Fruit fly (Drosophila melanogaster) whole organism, prepupa: ENCODE data around the gene Art4.
A peak's percentile ranks its signal among the peaks of the same experiment; 100 is the strongest.

ENCODE experiments used
- CG10669 ChIP-seq: fragments of 200-800 bp; sonication (Bioruptor generic); optimal IDR thresholded peaks from 3 replicates; lab custom pipeline; 2018; ENCODE audit warnings: missing biosample characterization, mild to moderate bottlenecking, missing genetic modification characterization, moderate library complexity
- CG11294 ChIP-seq: fragments of 200-800 bp; sonication (Bioruptor generic); IDR thresholded peaks from 2 replicates; pipeline ENCODE4 v1.3.6; 2022; ENCODE audit warnings: missing biosample characterization, missing genetic modification characterization
- CG11762 ChIP-seq: fragments of 200-800 bp; sonication (Bioruptor generic); optimal IDR thresholded peaks from 3 replicates; lab custom pipeline; 2016; ENCODE audit warnings: missing biosample characterization, missing genetic modification characterization; ENCODE audit not compliant: insufficient read depth
- CG11902 ChIP-seq: fragments of 200-800 bp; sonication (Bioruptor generic); optimal IDR thresholded peaks from 3 replicates; lab custom pipeline; 2016; ENCODE audit warnings: missing biosample characterization, missing genetic modification characterization
- CG15336 ChIP-seq: fragments of 200-800 bp; sonication (Bioruptor generic); IDR thresholded peaks from 2 replicates; pipeline ENCODE4 v1.3.6; 2022; ENCODE audit warnings: missing biosample characterization, missing genetic modification characterization
- CG1621 ChIP-seq: fragments of 200-800 bp; sonication (Bioruptor generic); optimal IDR thresholded peaks from 3 replicates; lab custom pipeline; 2018; ENCODE audit warnings: missing biosample characterization, mild to moderate bottlenecking, missing genetic modification characterization
- CG16779 ChIP-seq: fragments of 200-800 bp; sonication (Bioruptor generic); optimal IDR thresholded peaks from 3 replicates; lab custom pipeline; 2017; ENCODE audit warnings: missing biosample characterization, mild to moderate bottlenecking, missing genetic modification characterization
- CG3032 ChIP-seq: fragments of 200-800 bp; optimal IDR thresholded peaks from 2 replicates; lab custom pipeline; 2019; ENCODE audit warnings: missing biosample characterization, mild to moderate bottlenecking, missing genetic modification characterization, moderate library complexity
- CG32006 ChIP-seq: fragments of 200-800 bp; sonication (Bioruptor generic); optimal IDR thresholded peaks from 3 replicates; lab custom pipeline; 2017; ENCODE audit warnings: missing biosample characterization, mild to moderate bottlenecking, missing genetic modification characterization
- CG34406 ChIP-seq: fragments of 200-800 bp; sonication (Bioruptor generic); optimal IDR thresholded peaks from 3 replicates; lab custom pipeline; 2016; ENCODE audit warnings: missing biosample characterization, missing genetic modification characterization
- CG3919 ChIP-seq: fragments of 200-800 bp; sonication (Bioruptor generic); optimal IDR thresholded peaks from 3 replicates; lab custom pipeline; 2016; ENCODE audit warnings: missing biosample characterization, missing genetic modification characterization
- CG4318 ChIP-seq: fragments of 200-800 bp; sonication (Bioruptor generic); optimal IDR thresholded peaks from 3 replicates; lab custom pipeline; 2017; ENCODE audit warnings: missing biosample characterization, mild to moderate bottlenecking, missing genetic modification characterization
- CG6163 ChIP-seq: fragments of 200-800 bp; sonication (Bioruptor generic); IDR thresholded peaks from 3 replicates; pipeline ENCODE4 v1.3.6; 2022; ENCODE audit warnings: missing biosample characterization, missing genetic modification characterization
- CG6276 ChIP-seq: fragments of 200-800 bp; sonication (Bioruptor generic); optimal IDR thresholded peaks from 2 replicates; lab custom pipeline; 2017; ENCODE audit warnings: missing biosample characterization, mild to moderate bottlenecking, missing genetic modification characterization
- CG6792 ChIP-seq: fragments of 200-800 bp; sonication (Bioruptor generic); optimal IDR thresholded peaks from 3 replicates; lab custom pipeline; 2016; ENCODE audit warnings: missing biosample characterization, missing genetic modification characterization
- CG6808 ChIP-seq: fragments of 200-800 bp; sonication (Bioruptor generic); optimal IDR thresholded peaks from 3 replicates; lab custom pipeline; 2017; ENCODE audit warnings: missing biosample characterization, missing genetic modification characterization, mild to moderate bottlenecking, moderate library complexity, missing genetic modification reagents
- CG6854 ChIP-seq: fragments of 200-800 bp; sonication (Bioruptor generic); optimal IDR thresholded peaks from 2 replicates; lab custom pipeline; 2017; ENCODE audit warnings: missing biosample characterization, mild to moderate bottlenecking, missing genetic modification characterization
- CG8632 ChIP-seq: fragments of 200-800 bp; sonication (Bioruptor generic); optimal IDR thresholded peaks from 3 replicates; lab custom pipeline; 2016; ENCODE audit warnings: missing biosample characterization, missing genetic modification characterization
- CG9139 ChIP-seq: fragments of 200-800 bp; sonication (Bioruptor generic); optimal IDR thresholded peaks from 3 replicates; lab custom pipeline; 2017; ENCODE audit warnings: missing biosample characterization, mild to moderate bottlenecking, missing genetic modification characterization
- Eip75B ChIP-seq: fragments of 200-800 bp; sonication (Bioruptor generic); optimal IDR thresholded peaks from 3 replicates; lab custom pipeline; 2016; ENCODE audit warnings: missing biosample characterization, missing genetic modification characterization
- Eip78C ChIP-seq: fragments of 200-800 bp; sonication (Bioruptor generic); peaks from one replicate; lab custom pipeline; 2016; ENCODE audit warnings: missing biosample characterization, missing genetic modification characterization
- Ets21C ChIP-seq: fragments of 200-800 bp; sonication (Bioruptor generic); optimal IDR thresholded peaks from 3 replicates; lab custom pipeline; 2016; ENCODE audit warnings: missing biosample characterization, missing genetic modification characterization
- Ets96B ChIP-seq: fragments of 200-800 bp; optimal IDR thresholded peaks from 2 replicates; lab custom pipeline; 2019; ENCODE audit warnings: missing biosample characterization, mild to moderate bottlenecking, missing genetic modification characterization, moderate library complexity
- Hr38 ChIP-seq: sonication (Bioruptor generic); optimal IDR thresholded peaks from 2 replicates; lab custom pipeline; 2016; ENCODE audit warnings: missing biosample characterization, missing genetic modification characterization
- Hr39 ChIP-seq: fragments of 200-800 bp; sonication (Bioruptor generic); optimal IDR thresholded peaks from 2 replicates; lab custom pipeline; 2016; ENCODE audit warnings: missing biosample characterization, missing genetic modification characterization
- Hr4 ChIP-seq: fragments of 200-800 bp; sonication (Bioruptor generic); optimal IDR thresholded peaks from 3 replicates; lab custom pipeline; 2016; ENCODE audit warnings: missing biosample characterization, missing genetic modification characterization
- OdsH ChIP-seq: fragments of 200-800 bp; sonication (Bioruptor generic); optimal IDR thresholded peaks from 3 replicates; lab custom pipeline; 2016; ENCODE audit warnings: missing biosample characterization, missing genetic modification characterization
- Sox102F ChIP-seq: fragments of 200-800 bp; sonication (Bioruptor generic); optimal IDR thresholded peaks from 2 replicates; lab custom pipeline; 2016; ENCODE audit warnings: missing biosample characterization, mild to moderate bottlenecking, missing genetic modification characterization
- Sox14 ChIP-seq: fragments of 200-800 bp; sonication (Bioruptor generic); optimal IDR thresholded peaks from 3 replicates; lab custom pipeline; 2016; ENCODE audit warnings: missing biosample characterization, missing genetic modification characterization
- achi ChIP-seq: fragments of 200-800 bp; sonication (Bioruptor generic); optimal IDR thresholded peaks from 3 replicates; lab custom pipeline; 2016; ENCODE audit warnings: missing biosample characterization, missing genetic modification characterization
- dac ChIP-seq: fragments of 200-800 bp; sonication (Bioruptor generic); optimal IDR thresholded peaks from 2 replicates; lab custom pipeline; 2017; ENCODE audit warnings: missing biosample characterization, mild to moderate bottlenecking, missing genetic modification characterization
- dsx ChIP-seq: fragments of 200-800 bp; optimal IDR thresholded peaks from 3 replicates; lab custom pipeline; 2019; ENCODE audit warnings: missing biosample characterization, mild to moderate bottlenecking, missing genetic modification characterization, moderate library complexity; ENCODE audit not compliant: poor library complexity, severe bottlenecking
- fd59A ChIP-seq: fragments of 200-800 bp; sonication (Bioruptor generic); optimal IDR thresholded peaks from 2 replicates; lab custom pipeline; 2017; ENCODE audit warnings: missing biosample characterization, mild to moderate bottlenecking, missing genetic modification characterization, missing genetic modification reagents
- fd85E ChIP-seq: fragments of 200-800 bp; sonication (Bioruptor generic); optimal IDR thresholded peaks from 3 replicates; lab custom pipeline; 2016; ENCODE audit warnings: missing biosample characterization, missing genetic modification characterization
- fkh ChIP-seq: fragments of 200-800 bp; sonication (Bioruptor generic); optimal IDR thresholded peaks from 3 replicates; lab custom pipeline; 2017; ENCODE audit warnings: missing biosample characterization, mild to moderate bottlenecking, missing genetic modification characterization, moderate library complexity
- lz ChIP-seq: fragments of 200-800 bp; sonication (Bioruptor generic); optimal IDR thresholded peaks from 3 replicates; lab custom pipeline; 2016; ENCODE audit warnings: missing biosample characterization, missing genetic modification characterization
- net ChIP-seq: fragments of 200-800 bp; sonication (Bioruptor generic); optimal IDR thresholded peaks from 3 replicates; lab custom pipeline; 2016; ENCODE audit warnings: missing biosample characterization, missing genetic modification characterization
- pdm3 ChIP-seq: fragments of 200-800 bp; sonication (Bioruptor generic); optimal IDR thresholded peaks from 3 replicates; lab custom pipeline; 2016; ENCODE audit warnings: missing biosample characterization, missing genetic modification characterization
- salr ChIP-seq, 2 experiments: fragments of 200-800 bp; sonication (Bioruptor generic); optimal IDR thresholded peaks; 3 replicates each; lab custom pipeline; 2016 to 2018; ENCODE audit warnings: missing biosample characterization in 2 of 2, missing genetic modification characterization in 2 of 2, mild to moderate bottlenecking in 1 of 2
- spab ChIP-seq: fragments of 200-800 bp; sonication (Bioruptor generic); optimal IDR thresholded peaks from 2 replicates; lab custom pipeline; 2017; ENCODE audit warnings: missing biosample characterization, mild to moderate bottlenecking, missing genetic modification characterization, missing genetic modification reagents
- ss ChIP-seq, 2 experiments: fragments of 200-800 bp; sonication (Bioruptor generic); optimal IDR thresholded peaks; 2 replicates in 1 of 2; 3 replicates in 1 of 2; lab custom pipeline; 2017 to 2018; ENCODE audit warnings: mild to moderate bottlenecking in 2 of 2, missing biosample characterization in 2 of 2, missing genetic modification characterization in 2 of 2, moderate library complexity in 1 of 2
- svp ChIP-seq: fragments of 200-800 bp; sonication (Bioruptor generic); peaks from one replicate; lab custom pipeline; 2016; ENCODE audit warnings: missing biosample characterization, missing genetic modification characterization
- vri ChIP-seq: fragments of 200-800 bp; sonication (Bioruptor generic); optimal IDR thresholded peaks from 3 replicates; lab custom pipeline; 2016; ENCODE audit warnings: missing biosample characterization, mild to moderate bottlenecking, missing genetic modification characterization

Art4 gene

dm6 chr3R:9938495-9938894, 47.4 kb downstream of the Art4 start (continued):
- TF ChIP-seq CG3032: peak; percentile 9
- peak; percentile 77 for TF ChIP-seq CG32006 (GFP tag; lab: Kevin White, UChicago)
- TF ChIP-seq Hr39: peak; percentile 13
- no peak for TF ChIP-seq fkh (GFP tag; lab: Kevin White, UChicago)
- peak; percentile 27 for TF ChIP-seq Ets96B (tag; lab: Kevin White, UChicago)
- TF ChIP-seq spab: no peak
- peak; percentile 38 for TF ChIP-seq dac (GFP tag; lab: Kevin White, UChicago)
- TF ChIP-seq fd85E: no peak
- TF ChIP-seq Ets21C (GFP tag; lab: Kevin White, UChicago): no peak
- peak; percentile 1 for TF ChIP-seq CG34406 (GFP tag; lab: Kevin White, UChicago)
- no peak for TF ChIP-seq fd59A
- TF ChIP-seq Hr38 (GFP tag; lab: Kevin White, UChicago): no peak

DNA sequence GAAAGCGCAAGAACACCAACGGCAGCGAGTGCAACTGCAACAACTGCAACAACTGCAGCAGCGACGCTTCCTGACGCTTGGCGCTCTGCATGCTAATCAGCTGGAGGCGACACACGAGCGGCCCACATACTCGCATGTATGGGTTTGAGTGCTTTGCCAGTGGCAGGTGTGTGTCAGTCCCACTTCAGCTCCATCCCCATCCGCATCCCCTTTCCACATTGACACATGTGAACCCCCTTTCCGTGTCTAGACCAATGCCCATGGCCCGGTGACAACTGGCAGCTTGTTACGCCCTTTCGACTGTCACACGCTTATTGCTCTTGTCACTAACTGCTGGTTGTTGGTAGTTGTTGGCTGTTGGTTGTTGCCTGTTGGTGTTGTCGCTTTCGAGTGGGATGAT, 48.3 kb downstream of the Art4 start:
- no peak for TF ChIP-seq CG6276 (GFP tag; lab: Kevin White, UChicago)

dm6 chr3R:9937176-9937575, 48.7 kb downstream of the Art4 start:
- no peak for TF ChIP-seq vri (GFP tag; lab: Kevin White, UChicago)
- no peak for TF ChIP-seq achi (GFP tag; lab: Kevin White, UChicago)
- no peak for TF ChIP-seq dac (GFP tag; lab: Kevin White, UChicago)
- TF ChIP-seq fd59A: no peak
- TF ChIP-seq Sox14 (GFP tag; lab: Kevin White, UChicago): no peak
- TF ChIP-seq dsx (GFP tag; lab: Kevin White, UChicago): no peak
- no peak for TF ChIP-seq OdsH (GFP tag; lab: Kevin White, UChicago)
- no peak for TF ChIP-seq Sox102F (GFP tag; lab: Kevin White, UChicago)
- no peak for TF ChIP-seq Ets21C (GFP tag; lab: Kevin White, UChicago)
- no peak for TF ChIP-seq net (GFP tag; lab: Kevin White, UChicago)
- no peak for TF ChIP-seq CG6854 (GFP tag; lab: Kevin White, UChicago)
- TF ChIP-seq Ets96B (tag; lab: Kevin White, UChicago): no peak
- no peak for TF ChIP-seq fd85E
- TF ChIP-seq salr (GFP tag; optimal IDR thresholded peaks at IDR 0.05; lab: Kevin White, UChicago): no peak
- no peak for TF ChIP-seq fkh (GFP tag; lab: Kevin White, UChicago)
- TF ChIP-seq CG6163 (GFP tag; lab: Robert Waterston, UW): no peak
- peak; percentile 3 for TF ChIP-seq CG4318 (GFP tag; lab: Kevin White, UChicago)
- TF ChIP-seq CG6792: no peak
- TF ChIP-seq CG1621 (tag; lab: Kevin White, UChicago): no peak
- TF ChIP-seq Eip78C (GFP tag; lab: Kevin White, UChicago): peak; percentile 59
- peak; percentile 57 for TF ChIP-seq CG32006 (GFP tag; lab: Kevin White, UChicago)
- TF ChIP-seq Hr38 (GFP tag; lab: Kevin White, UChicago): no peak

dm6 chr3R:9934863-9935262, 51.0 kb downstream of the Art4 start:
- peak; percentile 30 for TF ChIP-seq dac (GFP tag; lab: Kevin White, UChicago)
- peak; percentile 46 for TF ChIP-seq CG34406 (GFP tag; lab: Kevin White, UChicago)
- peak; percentile 66 for TF ChIP-seq CG15336 (GFP tag; lab: Robert Waterston, UW)
- no peak for TF ChIP-seq CG9139 (GFP tag; lab: Kevin White, UChicago)
- peak; percentile 1 for TF ChIP-seq spab
- peak; percentile 66 for TF ChIP-seq pdm3 (GFP tag; lab: Kevin White, UChicago)
- TF ChIP-seq svp (GFP tag; lab: Kevin White, UChicago): peak; percentile 76
- TF ChIP-seq CG3032: peak; percentile 13
- TF ChIP-seq net (GFP tag; lab: Kevin White, UChicago): peak; percentile 17
- peak; percentile 65 for TF ChIP-seq CG11902 (GFP tag; lab: Kevin White, UChicago)
- TF ChIP-seq Hr38 (GFP tag; lab: Kevin White, UChicago): no peak
- peak; percentile 18 for TF ChIP-seq CG10669 (GFP tag; lab: Kevin White, UChicago)
- peak; percentile 54 for TF ChIP-seq Sox102F (GFP tag; lab: Kevin White, UChicago)
- TF ChIP-seq CG11294 (GFP tag; lab: Robert Waterston, UW): peak; percentile 70
- peak; percentile 65 for TF ChIP-seq Eip75B (GFP tag; lab: Kevin White, UChicago)
- TF ChIP-seq fkh (GFP tag; lab: Kevin White, UChicago): no peak
- TF ChIP-seq Ets96B (tag; lab: Kevin White, UChicago): no peak
- TF ChIP-seq Eip78C (GFP tag; lab: Kevin White, UChicago): peak; percentile 87
- TF ChIP-seq CG6808: no peak
- TF ChIP-seq CG32006 (GFP tag; lab: Kevin White, UChicago): peak; percentile 62
- peak; percentile 7 for TF ChIP-seq CG16779 (tag; lab: Kevin White, UChicago)
- peak; percentile 69 for TF ChIP-seq lz (GFP tag; lab: Kevin White, UChicago)
- no peak for TF ChIP-seq ss (GFP tag; optimal IDR thresholded peaks at IDR 0.05; lab: Kevin White, UChicago)
- no peak for TF ChIP-seq CG8632 (GFP tag; lab: Kevin White, UChicago)
- peak; percentile 80 for TF ChIP-seq CG3919
- TF ChIP-seq CG6792: peak; percentile 57
- TF ChIP-seq CG6276 (GFP tag; lab: Kevin White, UChicago): peak; percentile 44
- peak; percentile 60 for TF ChIP-seq CG11762 (GFP tag; lab: Kevin White, UChicago)
- TF ChIP-seq CG6163 (GFP tag; lab: Robert Waterston, UW): peak; percentile 73
- peak; percentile 69 for TF ChIP-seq Hr4 (GFP tag; lab: Kevin White, UChicago)
